Fruit fly (Drosophila melanogaster) Kc167 (cell line): Measurements from ENCODE around the gene Hap40.

Experiments
- Myc ChIP-seq: fragments of >200 bp; optimal IDR thresholded peaks from 2 replicates; lab custom pipeline; 2017; ENCODE audit warnings: missing external identifiers
- h ChIP-seq: fragments of >200 bp; optimal IDR thresholded peaks from 3 replicates; lab custom pipeline; 2018; ENCODE audit warnings: missing external identifiers
- insv ChIP-seq: fragments of >200 bp; optimal IDR thresholded peaks from 3 replicates; lab custom pipeline; 2018; ENCODE audit warnings: missing external identifiers
- psq ChIP-seq: fragments of >200 bp; optimal IDR thresholded peaks from 2 replicates; lab custom pipeline; 2017; ENCODE audit warnings: missing external identifiers
- ttk ChIP-seq: sonication (Bioruptor generic); optimal IDR thresholded peaks from 2 replicates; lab custom pipeline; 2017; ENCODE audit warnings: missing external identifiers

DNA sequence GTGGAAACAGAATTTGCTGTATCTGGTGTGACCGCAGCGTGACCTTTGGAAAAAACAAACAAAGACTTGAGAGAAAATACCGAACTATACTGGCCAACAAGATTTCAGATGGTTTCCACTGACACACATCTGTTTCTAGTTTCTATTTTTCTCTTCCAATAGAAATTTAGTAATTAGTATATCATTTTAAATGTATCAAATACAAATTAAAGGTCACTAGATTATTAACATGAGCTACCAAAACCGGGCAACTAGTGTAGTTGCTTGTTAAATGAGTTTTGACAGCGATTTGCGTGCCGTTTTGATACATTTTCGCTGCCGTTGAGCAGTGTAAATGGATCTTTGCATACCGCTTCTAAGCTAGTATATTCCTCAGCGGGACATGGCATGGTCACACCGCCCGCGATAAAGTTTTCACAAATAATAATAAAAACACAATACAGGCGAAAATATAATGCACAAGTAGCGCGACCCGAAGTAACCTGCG is at the start of gene Hap40, which contains the start of gene Pis:
- TF ChIP-seq h (lab: Kevin White, UChicago) = no peak
- no peak for TF ChIP-seq ttk
- TF ChIP-seq psq = no peak
- TF ChIP-seq insv = no peak
- no peak for TF ChIP-seq Myc (lab: Kevin White, UChicago)
